Worm (Caenorhabditis elegans): ENCODE data around the gene wdr-83.

DNA sequence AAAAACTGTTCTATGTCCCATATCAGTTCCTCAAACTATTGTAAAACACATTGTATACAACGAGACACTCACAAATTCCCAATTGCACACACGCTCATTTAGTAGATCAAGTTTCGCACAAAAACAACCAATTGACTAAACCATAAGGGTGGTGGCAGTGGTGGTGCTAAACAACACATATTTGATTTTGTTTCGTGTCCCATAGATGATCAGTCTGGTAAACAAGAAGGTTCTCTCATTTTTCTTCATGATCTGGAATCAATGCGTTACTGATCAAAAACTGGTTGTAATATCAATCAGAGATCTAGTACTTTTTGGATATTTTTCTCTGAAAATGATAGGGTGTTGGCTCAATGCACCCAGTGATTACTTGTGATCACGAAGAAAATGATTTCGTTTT is 12.9 kb downstream of the wdr-83 start:
- TF ChIP-seq mxl-3 (GFP tag; optimal IDR thresholded peaks at IDR 0.05) (no peak), unc-62 (GFP tag; optimal IDR thresholded peaks at IDR 0.05 in 1 of 2) (peak in 1 of 2 experiments; percentile 77), unc-62 (tag; optimal IDR thresholded peaks at IDR 0.05) (no peak), skn-1 (tag; optimal IDR thresholded peaks at IDR 0.05) (no peak), ceh-28 (tag; optimal IDR thresholded peaks at IDR 0.05) (no peak), aly-2 (tag; optimal IDR thresholded peaks at IDR 0.05) (no peak), egl-27 (tag; optimal IDR thresholded peaks at IDR 0.05) (no peak)

All from whole organism, L4 larva.